Worm (Caenorhabditis elegans) whole organism, young adult: Measurements from ENCODE around the gene rps-12.

Source experiments
- B0336.3 ChIP-seq: fragments of 200-800 bp; sonication (Bioruptor generic); IDR thresholded peaks from 2 replicates; pipeline ENCODE4 v1.3.6; 2022; ENCODE audit warnings: missing genetic modification characterization, missing compliant biosample characterization
- F37B4.10 ChIP-seq: fragments of 200-800 bp; sonication (Bioruptor generic); IDR thresholded peaks from 2 replicates; pipeline ENCODE4 v1.3.6; 2022; ENCODE audit warnings: missing genetic modification characterization, missing compliant biosample characterization
- F52B5.7 ChIP-seq: sonication (generic microtip); optimal IDR thresholded peaks from 2 replicates; lab custom pipeline; 2016; ENCODE audit warnings: mild to moderate bottlenecking, missing genetic modification characterization, missing compliant biosample characterization
- F55B11.4 ChIP-seq: sonication (generic microtip); optimal IDR thresholded peaks from 2 replicates; lab custom pipeline; 2016; ENCODE audit warnings: missing compliant biosample characterization, missing genetic modification characterization, borderline replicate concordance; ENCODE audit not compliant: insufficient read depth
- T26A5.8 ChIP-seq: sonication (generic microtip); optimal IDR thresholded peaks from 2 replicates; lab custom pipeline; 2016; ENCODE audit warnings: missing genetic modification characterization, missing compliant biosample characterization
- Y53F4B.3 ChIP-seq: fragments of 200-800 bp; sonication (Bioruptor generic); IDR thresholded peaks from 2 replicates; pipeline ENCODE4 v1.3.6; 2022; ENCODE audit warnings: missing genetic modification reagents, missing genetic modification characterization, missing compliant biosample characterization
- ZK185.1 ChIP-seq: sonication (generic microtip); optimal IDR thresholded peaks from 2 replicates; lab custom pipeline; 2016; ENCODE audit warnings: mild to moderate bottlenecking, missing genetic modification characterization, missing compliant biosample characterization; ENCODE audit not compliant: poor library complexity, severe bottlenecking
- aptf-2 ChIP-seq: fragments of 200-800 bp; sonication (Bioruptor generic); conservative IDR thresholded peaks from 2 replicates; pipeline ENCODE4 v1.3.6; 2022; ENCODE audit warnings: missing genetic modification reagents, missing genetic modification characterization, missing compliant biosample characterization
- attf-3 ChIP-seq: fragments of 200-800 bp; sonication (Bioruptor generic); conservative IDR thresholded peaks from 2 replicates; pipeline ENCODE4 v1.3.6; 2022; ENCODE audit warnings: missing genetic modification reagents, missing genetic modification characterization, missing compliant biosample characterization
- attf-5 ChIP-seq: fragments of 200-800 bp; sonication (Bioruptor generic); optimal IDR thresholded peaks from 2 replicates; lab custom pipeline; 2018; ENCODE audit warnings: mild to moderate bottlenecking, missing genetic modification characterization, missing compliant biosample characterization
- attf-6 ChIP-seq: fragments of 200-800 bp; sonication (Bioruptor generic); IDR thresholded peaks from 2 replicates; pipeline ENCODE4 v1.3.6; 2022; ENCODE audit warnings: missing genetic modification reagents, missing genetic modification characterization, missing compliant biosample characterization
- ccch-3 ChIP-seq: fragments of 200-800 bp; sonication (Bioruptor generic); optimal IDR thresholded peaks from 2 replicates; lab custom pipeline; 2018; ENCODE audit warnings: mild to moderate bottlenecking, missing genetic modification characterization, missing compliant biosample characterization
- ceh-100 ChIP-seq: fragments of 200-800 bp; sonication (Bioruptor generic); IDR thresholded peaks from 2 replicates; pipeline ENCODE4 v1.3.6; 2022; ENCODE audit warnings: missing genetic modification reagents, missing genetic modification characterization, missing compliant biosample characterization
- ceh-58 ChIP-seq: fragments of 200-800 bp; sonication (Bioruptor generic); IDR thresholded peaks from 2 replicates; pipeline ENCODE4 v1.3.6; 2022; ENCODE audit warnings: missing genetic modification characterization, missing compliant biosample characterization
- ceh-79 ChIP-seq: sonication (generic microtip); optimal IDR thresholded peaks from 2 replicates; lab custom pipeline; 2017; ENCODE audit warnings: mild to moderate bottlenecking, missing genetic modification characterization, missing compliant biosample characterization
- ceh-91 ChIP-seq: fragments of 200-800 bp; sonication (Bioruptor generic); IDR thresholded peaks from 2 replicates; pipeline ENCODE4 v1.3.6; 2022; ENCODE audit warnings: missing genetic modification reagents, missing genetic modification characterization, missing compliant biosample characterization
- chd-7 ChIP-seq: sonication (generic microtip); optimal IDR thresholded peaks from 2 replicates; lab custom pipeline; 2016; ENCODE audit warnings: mild to moderate bottlenecking, missing genetic modification characterization, moderate library complexity, missing compliant biosample characterization
- die-1 ChIP-seq: sonication (generic microtip); optimal IDR thresholded peaks from 2 replicates; lab custom pipeline; 2016; ENCODE audit warnings: missing genotype, mild to moderate bottlenecking, missing genetic modification characterization, missing compliant biosample characterization
- dpff-1 ChIP-seq: sonication (generic microtip); optimal IDR thresholded peaks from 2 replicates; lab custom pipeline; 2017; ENCODE audit warnings: mild to moderate bottlenecking, missing genetic modification characterization, missing compliant biosample characterization
- dpl-1 ChIP-seq: fragments of 150-350 bp; optimal IDR thresholded peaks from 2 replicates; lab custom pipeline; 2014; ENCODE audit warnings: missing biosample characterization, missing genetic modification reagents, missing genetic modification characterization
- egl-44 ChIP-seq: fragments of 200-800 bp; sonication (Bioruptor generic); IDR thresholded peaks from 2 replicates; pipeline ENCODE4 v1.3.6; 2022; ENCODE audit warnings: missing genetic modification reagents, missing genetic modification characterization, missing compliant biosample characterization
- ekl-4 ChIP-seq: fragments of 200-800 bp; sonication (Bioruptor generic); IDR thresholded peaks from 2 replicates; pipeline ENCODE4 v1.3.6; 2022; ENCODE audit warnings: missing genetic modification reagents, missing genetic modification characterization, missing compliant biosample characterization
- fkh-3 ChIP-seq: sonication (generic microtip); optimal IDR thresholded peaks from 2 replicates; lab custom pipeline; 2016; ENCODE audit warnings: mild to moderate bottlenecking, missing genetic modification characterization, missing compliant biosample characterization
- him-1 ChIP-seq: sonication (generic microtip); optimal IDR thresholded peaks from 2 replicates; lab custom pipeline; 2016; ENCODE audit warnings: missing genotype, missing genetic modification reagents, missing genetic modification characterization, missing compliant biosample characterization
- hlh-12 ChIP-seq: sonication (generic microtip); optimal IDR thresholded peaks from 2 replicates; lab custom pipeline; 2016; ENCODE audit warnings: missing genetic modification characterization, missing compliant biosample characterization
- hmg-1.2 ChIP-seq: fragments of 200-800 bp; sonication (Bioruptor generic); IDR thresholded peaks from 2 replicates; pipeline ENCODE4 v1.3.6; 2022; ENCODE audit warnings: missing genetic modification reagents, missing genetic modification characterization, missing compliant biosample characterization
- let-526 ChIP-seq: fragments of 200-800 bp; sonication (Bioruptor generic); IDR thresholded peaks from 2 replicates; pipeline ENCODE4 v1.3.6; 2022; ENCODE audit warnings: missing genetic modification reagents, missing genetic modification characterization, missing compliant biosample characterization
- let-607 ChIP-seq, 2 experiments: fragments of 200-800 bp in 1 of 2; sonication (Bioruptor generic) in 1 of 2; sonication (generic microtip) in 1 of 2; optimal IDR thresholded peaks; 2 replicates each; lab custom pipeline; 2016 to 2018; ENCODE audit warnings: mild to moderate bottlenecking in 2 of 2, missing compliant biosample characterization in 2 of 2, missing genetic modification characterization in 2 of 2, moderate library complexity in 2 of 2, missing genotype in 1 of 2
- lin-54 ChIP-seq: fragments of 200-800 bp; sonication (Bioruptor generic); optimal IDR thresholded peaks from 2 replicates; lab custom pipeline; 2018; ENCODE audit warnings: mild to moderate bottlenecking, missing genetic modification characterization, missing compliant biosample characterization
- madf-3 ChIP-seq: fragments of 200-800 bp; sonication (Bioruptor generic); IDR thresholded peaks from 2 replicates; pipeline ENCODE4 v1.3.6; 2022; ENCODE audit warnings: missing genetic modification reagents, missing genetic modification characterization, missing compliant biosample characterization
- mcd-1 ChIP-seq: fragments of 200-800 bp; sonication (Bioruptor generic); IDR thresholded peaks from 2 replicates; pipeline ENCODE4 v1.3.6; 2022; ENCODE audit warnings: missing genetic modification reagents, missing genetic modification characterization, missing compliant biosample characterization
- mes-4 ChIP-seq: sonication (generic microtip); optimal IDR thresholded peaks from 2 replicates; lab custom pipeline; 2016; ENCODE audit warnings: missing genotype, missing genetic modification characterization, missing compliant biosample characterization
- mxl-1 ChIP-seq: sonication (generic microtip); optimal IDR thresholded peaks from 2 replicates; lab custom pipeline; 2016; ENCODE audit warnings: missing genetic modification characterization, missing compliant biosample characterization
- nhr-27 ChIP-seq: fragments of 200-800 bp; sonication (Bioruptor generic); optimal IDR thresholded peaks from 2 replicates; lab custom pipeline; 2018; ENCODE audit warnings: mild to moderate bottlenecking, missing genetic modification characterization, moderate library complexity, missing compliant biosample characterization
- nhr-90 ChIP-seq: sonication (generic microtip); optimal IDR thresholded peaks from 2 replicates; lab custom pipeline; 2016; ENCODE audit warnings: missing genotype, mild to moderate bottlenecking, missing genetic modification characterization, missing compliant biosample characterization
- rcor-1 ChIP-seq: fragments of 200-800 bp; sonication (Bioruptor generic); IDR thresholded peaks from 2 replicates; pipeline ENCODE4 v1.3.6; 2022; ENCODE audit warnings: missing genetic modification reagents, missing genetic modification characterization, missing compliant biosample characterization
- rpc-1 ChIP-seq, 2 experiments: fragments of 150-350 bp in 1 of 2; sonication (generic microtip) in 1 of 2; optimal IDR thresholded peaks; 2 replicates each; lab custom pipeline; 2014 to 2018; ENCODE audit warnings: missing biosample characterization in 1 of 2, missing genetic modification characterization in 1 of 2, missing genetic modification reagents in 1 of 2, missing genotype in 1 of 2
- sdz-38 ChIP-seq: sonication (generic microtip); optimal IDR thresholded peaks from 2 replicates; lab custom pipeline; 2016; ENCODE audit warnings: missing genotype, missing genetic modification characterization, missing compliant biosample characterization
- sea-2 ChIP-seq: fragments of 200-800 bp; sonication (Bioruptor generic); IDR thresholded peaks from 2 replicates; pipeline ENCODE4 v1.3.6; 2022; ENCODE audit warnings: missing genetic modification characterization, missing compliant biosample characterization
- snpc-3.4 ChIP-seq: sonication (generic microtip); optimal IDR thresholded peaks from 2 replicates; lab custom pipeline; 2017; ENCODE audit warnings: missing genetic modification characterization, mild to moderate bottlenecking, missing compliant biosample characterization, antibody characterized with exemption, moderate library complexity, missing genotype, missing genetic modification reagents
- snpc-4 ChIP-seq, 5 experiments: fragments of 150-350 bp in 1 of 5; sonication (generic microtip) in 4 of 5; optimal IDR thresholded peaks; 2 replicates each; lab custom pipeline; 2014 to 2018; ENCODE audit warnings: missing genetic modification characterization in 5 of 5, missing biosample characterization in 3 of 5, antibody characterized with exemption in 2 of 5, mild to moderate bottlenecking in 2 of 5, missing compliant biosample characterization in 2 of 5, missing genotype in 2 of 5, moderate library complexity in 2 of 5, missing genetic modification reagents in 1 of 5
- somi-1 ChIP-seq: fragments of 200-800 bp; sonication (Bioruptor generic); optimal IDR thresholded peaks from 2 replicates; lab custom pipeline; 2018; ENCODE audit warnings: mild to moderate bottlenecking, missing genetic modification characterization, missing compliant biosample characterization
- unc-130 ChIP-seq: sonication (generic microtip); optimal IDR thresholded peaks from 2 replicates; lab custom pipeline; 2016; ENCODE audit warnings: missing genetic modification reagents, missing genetic modification characterization, missing compliant biosample characterization
- zfh-2 ChIP-seq: fragments of 200-800 bp; sonication (Bioruptor generic); conservative IDR thresholded peaks from 2 replicates; pipeline ENCODE4 v1.3.6; 2022; ENCODE audit warnings: missing genetic modification reagents, missing genetic modification characterization, missing compliant biosample characterization
- zim-3 ChIP-seq: sonication (generic microtip); optimal IDR thresholded peaks from 2 replicates; lab custom pipeline; 2017; ENCODE audit warnings: mild to moderate bottlenecking, missing genetic modification characterization, moderate library complexity, missing compliant biosample characterization
- ztf-22 ChIP-seq: fragments of 200-800 bp; sonication (Bioruptor generic); optimal IDR thresholded peaks from 2 replicates; lab custom pipeline; 2018; ENCODE audit warnings: mild to moderate bottlenecking, missing genetic modification characterization, moderate library complexity, missing compliant biosample characterization
- ztf-25 ChIP-seq: fragments of 200-800 bp; sonication (Bioruptor generic); IDR thresholded peaks from 2 replicates; pipeline ENCODE4 v1.3.6; 2022; ENCODE audit warnings: missing genetic modification reagents, missing genetic modification characterization, missing compliant biosample characterization
- ztf-28 ChIP-seq: fragments of 200-800 bp; sonication (Bioruptor generic); IDR thresholded peaks from 2 replicates; pipeline ENCODE4 v1.3.6; 2022; ENCODE audit warnings: missing genetic modification reagents, missing genetic modification characterization, missing compliant biosample characterization
- ztf-3 ChIP-seq: fragments of 200-800 bp; sonication (Bioruptor generic); optimal IDR thresholded peaks from 2 replicates; lab custom pipeline; 2018; ENCODE audit warnings: mild to moderate bottlenecking, missing genetic modification characterization, missing compliant biosample characterization

rps-12 gene

DNA sequence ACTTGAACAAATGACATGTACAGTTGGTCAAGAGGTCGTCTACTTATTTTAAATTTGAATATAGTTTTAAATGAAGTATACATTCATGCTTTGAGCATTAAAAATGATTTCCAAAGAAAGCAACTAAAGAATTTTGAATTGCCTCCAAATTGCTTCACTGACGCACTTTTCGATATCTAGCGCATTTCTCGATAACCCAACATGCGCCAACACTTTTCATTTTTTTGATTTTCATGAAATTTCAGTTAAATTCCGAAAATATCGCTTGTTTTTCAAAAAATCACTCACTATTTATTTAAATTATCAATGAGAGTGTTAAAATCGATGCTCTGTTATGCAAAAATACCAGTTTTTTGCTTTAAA, 40.7 kb downstream of the rps-12 start:
- no peak for TF ChIP-seq nhr-90 (tag; lab: Kevin White, UChicago)
- no peak for TF ChIP-seq Y53F4B.3 (GFP tag; lab: Robert Waterston, UW)
- no peak for TF ChIP-seq unc-130 (GFP tag; lab: Kevin White, UChicago)
- TF ChIP-seq rpc-1 (optimal IDR thresholded peaks at IDR 0.05; lab: Kevin White, UChicago): no peak
- TF ChIP-seq rpc-1 (tag; optimal IDR thresholded peaks at IDR 0.05; lab: Kevin White, UChicago): no peak
- no peak for TF ChIP-seq hlh-12
- TF ChIP-seq ceh-79 (tag; lab: Kevin White, UChicago): no peak
- peak; percentile 36; the same call in 1 of the 2 replicates for TF ChIP-seq mcd-1
- TF ChIP-seq ztf-28: no peak
- TF ChIP-seq lin-54 (GFP tag; lab: Kevin White, UChicago): peak; percentile 98
- TF ChIP-seq snpc-3.4: no peak
- 0 out of 2 replicates have a peak, but pooled peaks have one; percentile 17 for TF ChIP-seq madf-3 (GFP tag; lab: Robert Waterston, UW)
- TF ChIP-seq F55B11.4 (tag; lab: Kevin White, UChicago): no peak
- TF ChIP-seq nhr-27 (tag; lab: Kevin White, UChicago): no peak
- TF ChIP-seq F37B4.10: no peak
- TF ChIP-seq let-526 (GFP tag; lab: Robert Waterston, UW): no peak
- TF ChIP-seq rcor-1 (GFP tag; lab: Robert Waterston, UW): peak; percentile 42; the same call in 1 of the 2 replicates
- no peak for TF ChIP-seq ZK185.1 (tag; lab: Kevin White, UChicago)
- TF ChIP-seq let-607 (tag; optimal IDR thresholded peaks at IDR 0.05; lab: Kevin White, UChicago): no peak
- no peak for TF ChIP-seq ztf-22 (GFP tag; lab: Kevin White, UChicago)
- TF ChIP-seq B0336.3 (GFP tag; lab: Robert Waterston, UW): no peak
- TF ChIP-seq F52B5.7: no peak
- TF ChIP-seq him-1 (tag; lab: Kevin White, UChicago): peak; percentile 8
- no peak for TF ChIP-seq dpff-1
- no peak for TF ChIP-seq ztf-25
- TF ChIP-seq dpl-1: peak; percentile 78
- no peak for TF ChIP-seq sea-2 (GFP tag; lab: Robert Waterston, UW)
- TF ChIP-seq die-1 (tag; lab: Kevin White, UChicago): no peak
- TF ChIP-seq chd-7: no peak
- no peak for TF ChIP-seq ekl-4 (GFP tag; lab: Robert Waterston, UW)
- no peak for TF ChIP-seq T26A5.8
- no peak for TF ChIP-seq attf-5 (GFP tag; lab: Kevin White, UChicago)
- no peak for TF ChIP-seq sdz-38 (tag; lab: Kevin White, UChicago)
- no peak for TF ChIP-seq snpc-4 (GFP tag; optimal IDR thresholded peaks at IDR 0.05; lab: Kevin White, UChicago)
- no peak for TF ChIP-seq snpc-4 (tag; optimal IDR thresholded peaks at IDR 0.05; lab: Kevin White, UChicago)
- peak; percentile 39; the same call in 1 of the 2 replicates for TF ChIP-seq ceh-91 (GFP tag; lab: Robert Waterston, UW)
- no peak for TF ChIP-seq ztf-3
- no peak for TF ChIP-seq ceh-58 (GFP tag; lab: Robert Waterston, UW)
- no peak for TF ChIP-seq mes-4 (tag; lab: Kevin White, UChicago)
- TF ChIP-seq zfh-2 (GFP tag; lab: Robert Waterston, UW): no peak
- TF ChIP-seq fkh-3 (tag; lab: Kevin White, UChicago): no peak
- TF ChIP-seq attf-3 (GFP tag; lab: Robert Waterston, UW): no peak
- TF ChIP-seq ceh-100 (GFP tag; lab: Robert Waterston, UW): no peak
- TF ChIP-seq hmg-1.2 (GFP tag; lab: Robert Waterston, UW): no peak
- no peak for TF ChIP-seq zim-3 (tag; lab: Kevin White, UChicago)
- TF ChIP-seq aptf-2 (GFP tag; lab: Robert Waterston, UW): no peak
- no peak for TF ChIP-seq somi-1 (GFP tag; lab: Kevin White, UChicago)
- TF ChIP-seq mxl-1 (tag; lab: Kevin White, UChicago): no peak
- TF ChIP-seq attf-6 (GFP tag; lab: Robert Waterston, UW): no peak
- no peak for TF ChIP-seq ccch-3 (GFP tag; lab: Kevin White, UChicago)
- TF ChIP-seq egl-44 (GFP tag; lab: Robert Waterston, UW): no peak
